Worm (Caenorhabditis elegans): Measurements from ENCODE around the gene pqn-36.

- TF ChIP-seq ceh-82 (tag; optimal IDR thresholded peaks at IDR 0.05) (no peak), unc-62 (GFP tag; optimal IDR thresholded peaks at IDR 0.05) (no peak), irx-1 (tag; optimal IDR thresholded peaks at IDR 0.05) (no peak), zag-1 (tag; optimal IDR thresholded peaks at IDR 0.05) (no peak), lin-39 (tag; optimal IDR thresholded peaks at IDR 0.05) (no peak), mdl-1 (tag; optimal IDR thresholded peaks at IDR 0.05) (no peak), lin-15B (tag; optimal IDR thresholded peaks at IDR 0.05) (no peak), nhr-20 (tag; optimal IDR thresholded peaks at IDR 0.05) (no peak), sox-4 (tag; optimal IDR thresholded peaks at IDR 0.05) (no peak), skn-1 (tag; optimal IDR thresholded peaks at IDR 0.05) (no peak), snpc-4 (tag; optimal IDR thresholded peaks at IDR 0.05) (no peak), rnt-1 (tag; optimal IDR thresholded peaks at IDR 0.05) (no peak)
These were observed at the start of gene pqn-36 for ce11 chrX:15415226-15415625.
